Worm (Caenorhabditis elegans): ENCODE data around the gene F08B12.11.
A peak's percentile ranks its signal among the peaks of the same experiment; 100 is the strongest.

Gene F08B12.11

DNA sequence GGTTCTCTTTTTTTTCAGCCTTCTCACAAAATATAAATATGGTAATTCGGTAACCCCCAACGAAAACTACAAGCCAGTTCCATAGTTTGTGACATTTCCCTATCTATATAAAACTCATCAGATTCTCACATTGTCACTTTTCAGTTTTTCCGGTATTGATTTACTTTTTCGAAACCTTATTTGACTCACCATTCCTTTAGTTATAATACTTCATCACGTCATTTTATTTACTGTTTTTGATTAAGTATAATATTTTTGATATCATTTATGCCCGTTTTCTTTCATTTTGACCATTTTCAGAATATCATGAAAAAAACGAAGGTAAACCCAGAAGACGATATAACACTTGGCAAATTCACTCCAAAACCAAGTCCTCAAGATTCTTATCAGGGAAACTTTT lies 33.0 kb upstream of the F08B12.11 start, which contains the start of gene pgp-3:
pgp-3 (plus strand) TSS at position 301 of the 400 bp plus-strand sequence.
- TF ChIP-seq nfya-1 (tag; optimal IDR thresholded peaks at IDR 0.05) (no peak), unc-55 (GFP tag; optimal IDR thresholded peaks at IDR 0.05) (no peak), ztf-16 (tag; optimal IDR thresholded peaks at IDR 0.05) (no peak), sox-2 (GFP tag; IDR thresholded peaks at IDR 0.05) (no peak), Y22D7AL.16 (tag; optimal IDR thresholded peaks at IDR 0.05) (no peak), nhr-232 (tag; optimal IDR thresholded peaks at IDR 0.05) (no peak), tbx-2 (tag; optimal IDR thresholded peaks at IDR 0.05) (no peak), hlh-8 (tag; optimal IDR thresholded peaks at IDR 0.05) (no peak)

DNA sequence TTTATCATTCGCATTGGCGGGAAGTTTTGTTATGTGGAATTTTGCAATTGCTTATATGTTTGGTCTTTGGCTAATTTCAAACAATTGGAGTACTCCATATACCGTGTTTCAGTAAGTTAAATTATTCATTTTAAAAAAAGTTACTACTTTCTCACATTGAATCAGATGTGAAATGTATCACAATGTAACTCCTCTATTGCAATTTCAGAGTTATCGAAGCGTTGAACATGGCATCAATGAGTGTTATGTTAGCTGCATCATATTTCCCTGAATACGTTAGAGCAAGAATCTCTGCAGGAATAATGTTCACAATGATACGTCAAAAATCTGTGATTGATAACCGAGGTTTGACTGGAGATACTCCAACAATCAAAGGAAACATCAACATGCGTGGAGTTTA lies 29.0 kb upstream of the F08B12.11 start:
- TF ChIP-seq ttx-3 (tag; optimal IDR thresholded peaks at IDR 0.05) (no peak), unc-55 (GFP tag; optimal IDR thresholded peaks at IDR 0.05) (no peak), C08G9.2 (tag; optimal IDR thresholded peaks at IDR 0.05) (no peak), Y22D7AL.16 (tag; optimal IDR thresholded peaks at IDR 0.05) (no peak), ceh-6 (GFP tag; optimal IDR thresholded peaks at IDR 0.05) (no peak), che-1 (tag; optimal IDR thresholded peaks at IDR 0.05) (no peak), sox-4 (tag; optimal IDR thresholded peaks at IDR 0.05) (no peak), lim-6 (tag; optimal IDR thresholded peaks at IDR 0.05) (no peak)

DNA sequence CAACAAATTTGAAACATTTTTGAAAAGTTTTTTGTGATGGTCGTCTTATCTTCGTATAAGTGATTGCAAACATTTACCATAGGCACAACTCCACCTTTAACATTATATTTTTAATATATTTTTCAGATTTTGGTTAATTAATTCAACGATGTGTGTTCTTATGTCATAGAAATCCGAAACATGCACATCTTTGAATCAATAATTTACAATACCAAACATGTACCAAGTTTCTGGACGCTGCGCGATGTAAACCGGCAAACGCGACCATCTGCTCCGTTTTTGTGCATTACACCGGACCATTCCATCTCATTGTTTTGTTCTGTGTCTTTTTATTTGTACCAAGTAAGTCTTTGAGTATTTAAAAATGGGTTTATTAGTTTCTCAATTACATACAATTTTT lies 27.3 kb upstream of the F08B12.11 start, which contains the start of gene pgp-4:
pgp-4 (plus strand) TSS at position 301 of the 400 bp plus-strand sequence.
- TF ChIP-seq ets-4 (tag; optimal IDR thresholded peaks at IDR 0.05) (no peak), fax-1 (tag; optimal IDR thresholded peaks at IDR 0.05) (no peak), sox-2 (GFP tag; IDR thresholded peaks at IDR 0.05) (no peak)

DNA sequence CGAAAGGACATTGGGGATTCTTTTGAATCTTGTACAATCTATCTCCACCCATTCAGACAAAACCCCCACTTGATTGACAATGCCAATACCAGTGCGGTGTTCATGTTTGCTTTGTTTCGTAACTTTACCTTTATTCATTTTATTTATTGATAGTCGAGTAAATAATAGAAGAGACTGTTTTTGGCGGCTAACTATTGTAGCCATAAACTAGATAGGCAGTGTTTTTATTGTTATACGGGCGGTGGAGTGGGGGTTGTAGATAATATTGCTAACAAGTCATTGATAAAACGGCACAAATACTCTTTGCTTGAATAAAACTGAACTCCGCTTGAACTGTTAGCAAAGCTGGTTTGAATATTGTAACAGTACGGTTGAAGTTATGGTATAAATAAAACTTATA lies 19.9 kb upstream of the F08B12.11 start:
- no peak for TF ChIP-seq Y22D7AL.16 (tag; optimal IDR thresholded peaks at IDR 0.05)
- no peak for TF ChIP-seq C08G9.2 (tag; optimal IDR thresholded peaks at IDR 0.05)
- no peak for TF ChIP-seq pqm-1 (tag; optimal IDR thresholded peaks at IDR 0.05)
- TF ChIP-seq sox-2 (GFP tag; IDR thresholded peaks at IDR 0.05) = no peak

DNA sequence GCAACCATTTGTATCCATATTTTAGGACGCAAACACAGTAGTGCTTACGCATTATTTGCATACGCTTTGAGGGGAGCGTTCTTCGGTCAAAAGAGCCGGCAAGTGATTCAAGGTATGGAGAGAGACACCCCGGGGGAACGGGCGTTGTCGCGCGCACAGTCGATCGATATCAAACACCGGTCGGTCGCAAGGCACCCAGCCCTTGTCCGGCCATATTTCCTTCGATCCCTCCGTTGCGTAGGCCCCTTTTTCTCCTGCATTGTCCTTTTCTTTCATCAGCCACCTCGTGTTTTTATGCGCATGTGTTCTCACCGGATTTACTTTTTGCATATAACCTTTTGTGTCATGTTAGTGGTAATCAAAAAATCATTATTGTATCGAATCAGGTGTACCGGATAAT lies 18.9 kb upstream of the F08B12.11 start:
- TF ChIP-seq ttx-3 (tag; optimal IDR thresholded peaks at IDR 0.05) (no peak), K09A11.1 (tag; optimal IDR thresholded peaks at IDR 0.05; ENCODE audit: insufficient read depth) (no peak), ref-2 (tag; optimal IDR thresholded peaks at IDR 0.05) (peak; percentile 10), pax-1 (tag; optimal IDR thresholded peaks at IDR 0.05) (no peak), ceh-48 (tag; optimal IDR thresholded peaks at IDR 0.05) (peak; percentile 38)

DNA sequence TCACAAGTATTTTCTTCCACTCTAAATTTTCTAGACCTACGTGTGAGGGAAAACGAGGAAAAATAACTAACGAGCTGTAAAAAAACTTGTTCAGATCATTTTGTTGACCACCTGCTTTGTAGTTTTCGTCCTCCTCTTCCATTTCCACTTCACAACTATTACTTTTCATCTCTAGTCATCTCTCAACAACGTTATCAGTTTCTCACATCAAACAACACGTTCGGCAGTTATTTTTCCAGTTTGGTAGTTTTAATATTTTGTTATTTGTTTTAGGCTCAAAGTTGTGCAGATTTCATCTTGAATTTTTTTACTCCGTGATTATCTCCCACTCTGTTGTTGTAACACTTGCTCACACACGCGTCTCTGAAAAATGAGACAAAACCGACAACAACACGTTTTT lies 17.8 kb upstream of the F08B12.11 start:
- TF ChIP-seq ceh-30 (tag; optimal IDR thresholded peaks at IDR 0.05) (no peak), ceh-31 (tag; optimal IDR thresholded peaks at IDR 0.05) (no peak), madf-2 (tag; optimal IDR thresholded peaks at IDR 0.05) (no peak)

DNA sequence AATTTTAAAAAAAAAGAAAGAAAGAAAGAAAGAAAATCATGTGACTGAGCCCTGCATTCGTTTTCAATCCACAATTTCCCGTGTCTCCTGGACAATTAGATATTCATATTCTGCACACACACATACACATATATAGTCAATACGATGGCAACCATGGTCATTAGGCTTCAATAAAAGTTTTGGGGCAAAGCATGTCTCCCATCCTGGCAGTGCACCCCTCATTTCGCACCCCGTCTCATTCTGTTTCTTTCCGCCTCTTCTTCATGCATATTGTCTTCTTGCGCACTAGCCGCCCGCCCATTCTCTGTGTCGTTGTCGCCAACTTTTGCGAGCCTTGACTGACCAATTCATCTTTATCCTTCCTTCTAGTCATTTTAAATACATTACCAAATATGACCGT lies 17.2 kb upstream of the F08B12.11 start:
- peak; percentile 26 for TF ChIP-seq ref-2 (tag; optimal IDR thresholded peaks at IDR 0.05)
- TF ChIP-seq elt-4 (tag; optimal IDR thresholded peaks at IDR 0.05) = no peak
- peak; percentile 78 for TF ChIP-seq unc-42 (tag; optimal IDR thresholded peaks at IDR 0.05)
- no peak for TF ChIP-seq ceh-18 (tag; optimal IDR thresholded peaks at IDR 0.05)
- no peak for TF ChIP-seq rnt-1 (tag; optimal IDR thresholded peaks at IDR 0.05)
- no peak for TF ChIP-seq ceh-19 (GFP tag; optimal IDR thresholded peaks at IDR 0.05)
- no peak for TF ChIP-seq T23F11.4 (GFP tag; optimal IDR thresholded peaks at IDR 0.05)
- TF ChIP-seq ceh-31 (tag; optimal IDR thresholded peaks at IDR 0.05) = peak; percentile 67
- peak; percentile 2 for TF ChIP-seq unc-55 (GFP tag; optimal IDR thresholded peaks at IDR 0.05)
- TF ChIP-seq tbx-2 (tag; optimal IDR thresholded peaks at IDR 0.05) = peak; percentile 25
